Worm (Caenorhabditis elegans) whole organism, L3 larva: ENCODE measurements around the gene nra-1.

ENCODE experiments used
- R02D3.7 ChIP-seq: fragments of 150-350 bp; optimal IDR thresholded peaks from 2 replicates; lab custom pipeline; 2014; ENCODE audit warnings: missing biosample characterization, missing genetic modification characterization
- ZK546.5 ChIP-seq: sonication (generic microtip); optimal IDR thresholded peaks from 2 replicates; lab custom pipeline; 2017; ENCODE audit warnings: missing biosample characterization, missing genetic modification characterization
- ama-1 ChIP-seq: fragments of 150-350 bp; optimal IDR thresholded peaks from 2 replicates; lab custom pipeline; 2018
- ceh-16 ChIP-seq: sonication (generic microtip); optimal IDR thresholded peaks from 2 replicates; lab custom pipeline; 2017; ENCODE audit warnings: missing biosample characterization, missing genetic modification characterization
- ceh-28 ChIP-seq: fragments of 150-350 bp; optimal IDR thresholded peaks from 2 replicates; lab custom pipeline; 2014; ENCODE audit warnings: missing biosample characterization, missing genetic modification reagents, missing genetic modification characterization
- ceh-82 ChIP-seq: fragments of 150-350 bp; optimal IDR thresholded peaks from 2 replicates; lab custom pipeline; 2014; ENCODE audit warnings: missing biosample characterization, missing genetic modification characterization
- ceh-9 ChIP-seq: sonication (generic microtip); optimal IDR thresholded peaks from 2 replicates; lab custom pipeline; 2018; ENCODE audit warnings: missing biosample characterization, missing genetic modification characterization
- daf-12 ChIP-seq: fragments of 150-350 bp; optimal IDR thresholded peaks from 2 replicates; lab custom pipeline; 2014; ENCODE audit warnings: missing biosample characterization, missing genetic modification reagents, missing genetic modification characterization
- egl-27 ChIP-seq: sonication (generic microtip); optimal IDR thresholded peaks from 4 replicates; lab custom pipeline; 2017; ENCODE audit warnings: missing biosample characterization, missing genetic modification reagents, missing genetic modification characterization
- egl-5 ChIP-seq: fragments of 150-350 bp; optimal IDR thresholded peaks from 2 replicates; lab custom pipeline; 2017; ENCODE audit warnings: missing biosample characterization, missing genetic modification reagents, missing genetic modification characterization, inconsistent platforms
- elt-1 ChIP-seq: fragments of 150-350 bp; optimal IDR thresholded peaks from 2 replicates; lab custom pipeline; 2014; ENCODE audit warnings: missing biosample characterization, missing genetic modification characterization
- elt-2 ChIP-seq: sonication (generic microtip); optimal IDR thresholded peaks from 2 replicates; lab custom pipeline; 2016; ENCODE audit warnings: missing genetic modification reagents, mild to moderate bottlenecking, missing genetic modification characterization, missing compliant biosample characterization
- eor-1 ChIP-seq, 2 experiments: fragments of 150-350 bp; optimal IDR thresholded peaks; 2 replicates each; lab custom pipeline; 2014 to 2018; ENCODE audit warnings: missing biosample characterization in 2 of 2, missing genetic modification characterization in 2 of 2
- fkh-10 ChIP-seq: sonication (generic microtip); optimal IDR thresholded peaks from 2 replicates; lab custom pipeline; 2017; ENCODE audit warnings: missing biosample characterization, missing genetic modification reagents, missing genetic modification characterization
- fkh-2 ChIP-seq: fragments of 150-350 bp; optimal IDR thresholded peaks from 2 replicates; lab custom pipeline; 2014; ENCODE audit warnings: missing biosample characterization, missing genetic modification reagents, missing genetic modification characterization
- fos-1 ChIP-seq: fragments of 150-350 bp; optimal IDR thresholded peaks from 2 replicates; lab custom pipeline; 2014; ENCODE audit warnings: missing biosample characterization, missing genetic modification characterization
- hmg-11 ChIP-seq: sonication (generic microtip); optimal IDR thresholded peaks from 2 replicates; lab custom pipeline; 2016; ENCODE audit warnings: missing genetic modification characterization, missing compliant biosample characterization
- lin-15B ChIP-seq: fragments of 150-350 bp; optimal IDR thresholded peaks from 2 replicates; lab custom pipeline; 2014; ENCODE audit warnings: missing biosample characterization, missing genetic modification characterization
- lin-39 ChIP-seq: fragments of 150-350 bp; optimal IDR thresholded peaks from 2 replicates; lab custom pipeline; 2018; ENCODE audit warnings: missing biosample characterization, missing genetic modification reagents, missing genetic modification characterization
- lsy-12 ChIP-seq: sonication (generic microtip); optimal IDR thresholded peaks from 2 replicates; lab custom pipeline; 2016; ENCODE audit warnings: mild to moderate bottlenecking, missing genetic modification characterization, missing compliant biosample characterization
- mdl-1 ChIP-seq: fragments of 150-350 bp; optimal IDR thresholded peaks from 2 replicates; lab custom pipeline; 2014; ENCODE audit warnings: missing biosample characterization, missing genetic modification characterization
- mml-1 ChIP-seq: fragments of 150-350 bp; sonication (generic microtip); optimal IDR thresholded peaks from 3 replicates; lab custom pipeline; 2014; ENCODE audit warnings: missing biosample characterization, missing genetic modification characterization
- nfya-1 ChIP-seq: sonication (generic microtip); optimal IDR thresholded peaks from 2 replicates; lab custom pipeline; 2017; ENCODE audit warnings: missing genetic modification characterization, mild to moderate bottlenecking, missing compliant biosample characterization, antibody characterized with exemption, moderate library complexity; ENCODE audit not compliant: insufficient read depth
- nhr-11 ChIP-seq: fragments of 150-350 bp; optimal IDR thresholded peaks from 2 replicates; lab custom pipeline; 2014; ENCODE audit warnings: missing biosample characterization, missing genetic modification characterization
- nhr-23 ChIP-seq: fragments of 150-350 bp; optimal IDR thresholded peaks from 2 replicates; lab custom pipeline; 2014; ENCODE audit warnings: missing biosample characterization, missing genetic modification reagents, missing genetic modification characterization
- nhr-25 ChIP-seq: sonication (generic microtip); optimal IDR thresholded peaks from 2 replicates; lab custom pipeline; 2017; ENCODE audit warnings: missing biosample characterization, missing genetic modification characterization
- nhr-28 ChIP-seq: fragments of 150-350 bp; optimal IDR thresholded peaks from 2 replicates; lab custom pipeline; 2014; ENCODE audit warnings: missing biosample characterization, missing genetic modification characterization
- nhr-67 ChIP-seq: fragments of 150-350 bp; optimal IDR thresholded peaks from 2 replicates; lab custom pipeline; 2014; ENCODE audit warnings: missing biosample characterization, missing genetic modification characterization
- nhr-76 ChIP-seq: fragments of 150-350 bp; sonication (generic microtip); optimal IDR thresholded peaks from 5 replicates; lab custom pipeline; 2014; ENCODE audit warnings: missing biosample characterization, missing genetic modification characterization
- nhr-77 ChIP-seq: fragments of 150-350 bp; optimal IDR thresholded peaks from 2 replicates; lab custom pipeline; 2014; ENCODE audit warnings: missing biosample characterization, missing genetic modification characterization
- pha-4 ChIP-seq: fragments of 150-350 bp; optimal IDR thresholded peaks from 2 replicates; lab custom pipeline; 2014; ENCODE audit warnings: missing biosample characterization, missing genetic modification reagents, missing genetic modification characterization
- pqm-1 ChIP-seq: fragments of 150-350 bp; optimal IDR thresholded peaks from 2 replicates; lab custom pipeline; 2017; ENCODE audit warnings: missing biosample characterization, missing genetic modification characterization, inconsistent platforms
- sea-2 ChIP-seq: fragments of 150-350 bp; sonication (generic microtip); optimal IDR thresholded peaks from 4 replicates; lab custom pipeline; 2014; ENCODE audit warnings: missing biosample characterization, missing genetic modification reagents, missing genetic modification characterization
- tbx-2 ChIP-seq: sonication (generic microtip); optimal IDR thresholded peaks from 2 replicates; lab custom pipeline; 2016; ENCODE audit warnings: mild to moderate bottlenecking, missing genetic modification characterization, missing compliant biosample characterization
- unc-39 ChIP-seq: sonication (generic microtip); optimal IDR thresholded peaks from 4 replicates; lab custom pipeline; 2017; ENCODE audit warnings: missing biosample characterization, missing genetic modification characterization
- unc-62 ChIP-seq: fragments of 150-350 bp; sonication (generic microtip); optimal IDR thresholded peaks from 4 replicates; lab custom pipeline; 2014; ENCODE audit warnings: missing biosample characterization, missing genetic modification reagents, missing genetic modification characterization
- zag-1 ChIP-seq: fragments of 150-350 bp; optimal IDR thresholded peaks from 2 replicates; lab custom pipeline; 2014; ENCODE audit warnings: missing biosample characterization, missing genetic modification characterization
- ztf-11 ChIP-seq: fragments of 150-350 bp; optimal IDR thresholded peaks from 2 replicates; lab custom pipeline; 2014; ENCODE audit warnings: missing biosample characterization, missing genetic modification characterization
- ztf-4 ChIP-seq: fragments of 150-350 bp; optimal IDR thresholded peaks from 2 replicates; lab custom pipeline; 2014; ENCODE audit warnings: missing biosample characterization, missing genetic modification characterization

The nra-1 gene

DNA sequence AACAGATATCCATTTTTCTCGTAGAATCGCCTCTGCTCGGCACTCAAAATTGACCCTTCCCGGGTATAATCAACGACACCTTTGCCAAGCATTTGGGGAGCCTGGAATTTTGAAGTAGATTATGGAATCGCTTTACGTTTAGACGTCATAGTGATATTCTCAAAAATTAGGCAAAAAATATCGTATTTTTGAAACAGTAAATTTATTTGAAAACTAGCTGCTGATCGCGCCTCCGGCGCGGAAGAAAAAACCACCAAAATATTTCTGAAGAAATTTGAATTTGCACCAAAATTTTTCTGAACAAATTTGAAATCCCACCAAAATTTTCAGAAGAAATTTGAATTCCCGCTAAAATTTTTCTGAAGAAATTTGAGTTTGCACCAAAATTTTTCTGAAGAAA, 21.6 kb downstream of the nra-1 start, which contains the start of gene ZK550.6:
Gene ZK550.6 (minus strand): TSS at position 101 of the 400 bp plus-strand sequence.
- no peak for TF ChIP-seq elt-1
- no peak for TF ChIP-seq hmg-11 (tag; lab: Kevin White, UChicago)
- no peak for TF ChIP-seq ztf-11 (tag; lab: Kevin White, UChicago)
- no peak for TF ChIP-seq nhr-28 (tag; lab: Kevin White, UChicago)
- no peak for TF ChIP-seq lin-15B (tag; lab: Kevin White, UChicago)
- no peak for TF ChIP-seq elt-2 (tag; lab: Kevin White, UChicago)
- TF ChIP-seq egl-5 = no peak
- no peak for TF ChIP-seq ceh-82
- no peak for TF ChIP-seq nfya-1 (tag; lab: Kevin White, UChicago)
- no peak for TF ChIP-seq fkh-10 (GFP tag; lab: Kevin White, UChicago)
- TF ChIP-seq lin-39 (tag; lab: Kevin White, UChicago) = no peak
- no peak for TF ChIP-seq unc-39 (tag; lab: Kevin White, UChicago)
- TF ChIP-seq, all 47 proteins: peak for 0

- TF ChIP-seq ama-1 (lab: Kevin White, UChicago) (no peak), R02D3.7 (no peak), zag-1 (tag; lab: Kevin White, UChicago) (no peak)
Observed at ce11 chrIV:17259310-17259709, 24.7 kb downstream of the nra-1 start, which contains the start of gene phyh-1. TSS of gene phyh-1 (minus strand) at chrIV:17259410.

DNA sequence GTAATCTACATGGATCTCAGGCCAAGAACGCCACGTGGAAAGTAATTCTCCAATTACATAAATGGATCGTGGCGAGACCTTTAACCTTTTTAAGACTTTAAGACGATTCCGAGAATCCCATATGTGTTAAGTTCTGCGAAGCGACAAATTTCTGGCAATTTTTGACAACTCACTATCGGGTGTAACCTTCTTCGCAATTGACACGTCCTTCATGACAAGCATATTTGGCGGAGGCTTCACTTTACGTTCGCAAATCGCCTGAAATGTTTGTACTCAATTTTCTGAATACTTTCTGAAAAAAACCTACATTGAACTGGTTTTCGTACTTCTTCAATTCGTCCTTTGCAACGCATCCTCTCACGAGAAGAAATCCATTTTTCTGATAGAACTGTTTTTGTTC, 25.2 kb downstream of the nra-1 start:
- TF ChIP-seq nhr-67 = no peak
- no peak for TF ChIP-seq R02D3.7

ce11 chrIV:17255001-17255400, 29.0 kb downstream of the nra-1 start, which contains the start of gene gtf-2E1:
TSS of gene gtf-2E1 (plus strand) at chrIV:17255301.
- TF ChIP-seq nhr-23 (tag; lab: Kevin White, UChicago) (no peak), R02D3.7 (no peak), unc-62 (GFP tag; lab: Kevin White, UChicago) (no peak), egl-5 (no peak), lin-39 (tag; lab: Kevin White, UChicago) (no peak), tbx-2 (no peak), egl-27 (no peak), pha-4 (tag; lab: Kevin White, UChicago) (no peak), hmg-11 (tag; lab: Kevin White, UChicago) (no peak), daf-12 (tag; lab: Kevin White, UChicago) (no peak), lin-15B (tag; lab: Kevin White, UChicago) (no peak), lsy-12 (tag; lab: Kevin White, UChicago) (no peak), ceh-28 (tag; lab: Kevin White, UChicago) (no peak), fkh-10 (GFP tag; lab: Kevin White, UChicago) (no peak)
- TF ChIP-seq, all 47 proteins: peak for 0

DNA sequence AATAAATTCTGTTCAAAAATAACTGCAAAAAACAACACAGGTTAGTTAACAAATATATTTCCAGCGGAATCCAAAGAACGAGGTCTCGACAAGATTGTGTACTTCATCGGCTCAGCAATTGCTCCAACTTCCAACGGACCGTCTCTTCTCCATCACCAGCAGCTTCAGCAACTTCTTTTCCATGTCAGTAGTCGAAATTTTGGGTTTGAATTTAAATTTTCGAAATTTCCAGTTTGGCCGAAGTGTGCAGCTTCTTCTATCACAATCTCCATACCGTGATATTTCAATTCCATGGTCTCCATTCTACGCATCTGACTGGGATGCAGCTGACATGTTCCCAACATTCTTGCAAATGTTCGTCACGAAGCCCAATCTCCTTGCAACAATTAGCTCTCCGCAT, 30.6 kb downstream of the nra-1 start:
- TF ChIP-seq tbx-2 (no peak), pha-4 (tag; lab: Kevin White, UChicago) (no peak), elt-2 (tag; lab: Kevin White, UChicago) (no peak), ceh-16 (tag; lab: Kevin White, UChicago) (no peak), elt-1 (no peak)

DNA sequence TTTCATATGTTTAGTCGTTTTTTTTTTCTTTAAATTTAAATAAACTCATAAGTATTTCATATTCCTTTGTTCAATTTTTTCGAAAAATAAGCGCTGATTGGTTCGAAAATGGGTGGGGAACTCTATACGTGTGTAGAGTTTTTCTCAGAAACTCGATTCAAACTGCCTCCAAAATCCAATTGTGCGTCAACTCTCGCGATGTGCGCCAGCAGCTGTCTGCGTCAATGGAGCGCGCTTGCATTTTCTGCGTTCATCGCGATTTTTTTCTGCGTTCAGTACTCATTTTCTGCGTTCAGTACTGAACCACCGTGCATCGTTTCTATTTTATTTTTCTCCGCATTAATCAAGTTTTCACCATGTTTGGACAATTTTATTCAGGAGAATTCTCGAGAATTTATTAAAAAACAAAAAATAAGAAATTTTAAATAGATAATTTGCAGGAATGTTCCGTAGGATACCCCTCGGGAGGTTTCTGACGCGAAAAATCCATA, 34.3 kb downstream of the nra-1 start, which contains the start of gene eelo-2:
Gene eelo-2 (plus strand): TSS at position 441 of the 491 bp plus-strand sequence.
- TF ChIP-seq pqm-1 (tag; lab: Kevin White, UChicago) (peak; percentile 86), ZK546.5 (tag; lab: Kevin White, UChicago) (peak; percentile 59), nhr-25 (tag; lab: Kevin White, UChicago) (peak; percentile 99), elt-2 (tag; lab: Kevin White, UChicago) (peak; percentile 90), ceh-28 (tag; lab: Kevin White, UChicago) (peak; percentile 94), R02D3.7 (peak; percentile 93), ceh-9 (tag; lab: Kevin White, UChicago) (no peak), eor-1 (tag; optimal IDR thresholded peaks at IDR 0.05; lab: Kevin White, UChicago) (no peak), mml-1 (no peak), mdl-1 (tag; lab: Kevin White, UChicago) (no peak), nhr-76 (tag; lab: Kevin White, UChicago) (peak; percentile 91), nhr-11 (tag; lab: Kevin White, UChicago) (peak; percentile 94), unc-39 (tag; lab: Kevin White, UChicago) (peak; percentile 48), fos-1 (tag; lab: Kevin White, UChicago) (peak; percentile 64), fkh-10 (GFP tag; lab: Kevin White, UChicago) (peak; percentile 94), ztf-4 (tag; lab: Kevin White, UChicago) (peak; percentile 91), nhr-67 (peak; percentile 40), zag-1 (tag; lab: Kevin White, UChicago) (peak; percentile 90), sea-2 (no peak), ceh-16 (tag; lab: Kevin White, UChicago) (peak; percentile 35), nfya-1 (tag; lab: Kevin White, UChicago) (peak; percentile 98), hmg-11 (tag; lab: Kevin White, UChicago) (peak; percentile 96), pha-4 (tag; lab: Kevin White, UChicago) (peak; percentile 100), fkh-2 (no peak), daf-12 (tag; lab: Kevin White, UChicago) (peak; percentile 40), tbx-2 (peak; percentile 96), egl-27 (peak; percentile 90), ceh-82 (peak; percentile 96), nhr-28 (tag; lab: Kevin White, UChicago) (peak; percentile 82), lin-15B (tag; lab: Kevin White, UChicago) (peak; percentile 100), nhr-77 (peak; percentile 88), lsy-12 (tag; lab: Kevin White, UChicago) (peak; percentile 96)
